Worm (Caenorhabditis elegans) whole organism, L1 larva: ENCODE measurements around the gene F54F7.2.

Experiments used
- C04F5.9 ChIP-seq: sonication (generic microtip); optimal IDR thresholded peaks from 2 replicates; lab custom pipeline; 2016; ENCODE audit warnings: missing genetic modification characterization, missing compliant biosample characterization
- efl-1 ChIP-seq, 4 experiments: fragments of 150-350 bp; optimal IDR thresholded peaks in 3 of 4; peaks in 1 of 4; 1 replicate in 1 of 4; 2 replicates in 3 of 4; lab custom pipeline; 2014; ENCODE audit warnings: missing biosample characterization in 2 of 4, missing genetic modification characterization in 2 of 4, missing genetic modification reagents in 2 of 4
- egl-13 ChIP-seq: sonication (generic microtip); optimal IDR thresholded peaks from 2 replicates; lab custom pipeline; 2016; ENCODE audit warnings: missing genotype, missing genetic modification reagents, missing genetic modification characterization, missing compliant biosample characterization
- ets-5 ChIP-seq: fragments of 200-800 bp; sonication (Bioruptor generic); IDR thresholded peaks from 2 replicates; pipeline ENCODE4 v1.3.6; 2022; ENCODE audit warnings: missing genetic modification characterization, missing compliant biosample characterization
- fos-1 ChIP-seq: fragments of 150-350 bp; optimal IDR thresholded peaks from 2 replicates; lab custom pipeline; 2014; ENCODE audit warnings: missing biosample characterization, missing genetic modification characterization
- grh-1 ChIP-seq: fragments of 200-800 bp; sonication (Bioruptor generic); IDR thresholded peaks from 2 replicates; pipeline ENCODE4 v1.3.6; 2022; ENCODE audit warnings: missing genetic modification reagents, missing genetic modification characterization, missing compliant biosample characterization
- lin-13 ChIP-seq: fragments of 150-350 bp; optimal IDR thresholded peaks from 2 replicates; lab custom pipeline; 2014; ENCODE audit warnings: missing biosample characterization, missing genetic modification reagents, missing genetic modification characterization
- nhr-77 ChIP-seq: fragments of 150-350 bp; optimal IDR thresholded peaks from 2 replicates; lab custom pipeline; 2014; ENCODE audit warnings: missing biosample characterization, missing genetic modification characterization
- snpc-4 ChIP-seq: fragments of 150-350 bp; optimal IDR thresholded peaks from 2 replicates; lab custom pipeline; 2014; ENCODE audit warnings: missing biosample characterization, missing genetic modification characterization
- sox-4 ChIP-seq: sonication (generic microtip); optimal IDR thresholded peaks from 2 replicates; lab custom pipeline; 2016; ENCODE audit warnings: missing genetic modification characterization, missing compliant biosample characterization
- swsn-7 ChIP-seq: sonication (generic microtip); optimal IDR thresholded peaks from 2 replicates; lab custom pipeline; 2016; ENCODE audit warnings: missing genetic modification characterization, missing compliant biosample characterization
- unc-130 ChIP-seq: fragments of 150-350 bp; optimal IDR thresholded peaks from 2 replicates; lab custom pipeline; 2017; ENCODE audit warnings: missing biosample characterization, missing genetic modification characterization, inconsistent platforms
- unc-62 ChIP-seq: fragments of 150-350 bp; optimal IDR thresholded peaks from 2 replicates; lab custom pipeline; 2014; ENCODE audit warnings: missing biosample characterization, missing genetic modification reagents, missing genetic modification characterization
- ztf-4 ChIP-seq: fragments of 150-350 bp; optimal IDR thresholded peaks from 2 replicates; lab custom pipeline; 2014; ENCODE audit warnings: missing biosample characterization, missing genetic modification characterization

Gene F54F7.2

ce11 chrX:11885577-11885976 is 42.1 kb downstream of the F54F7.2 start, which contains the start of gene Y62H9A.7:
Gene Y62H9A.7 (minus strand): TSS chrX:11885677.
- no peak for TF ChIP-seq C04F5.9 (tag; lab: Kevin White, UChicago)
- TF ChIP-seq egl-13 (tag; lab: Kevin White, UChicago), result no peak
- TF ChIP-seq unc-62 (GFP tag; lab: Kevin White, UChicago), result no peak
- no peak for TF ChIP-seq snpc-4 (tag; lab: Kevin White, UChicago)
- no peak for TF ChIP-seq efl-1 (optimal IDR thresholded peaks at IDR 0.05; lab: Kevin White, UChicago)
- TF ChIP-seq efl-1 (GFP tag; optimal IDR thresholded peaks at IDR 0.05 in 1 of 2; lab: Kevin White, UChicago), result no peak
- no peak for TF ChIP-seq grh-1

- no peak for TF ChIP-seq ets-5 (GFP tag; lab: Robert Waterston, UW)
- TF ChIP-seq sox-4 (tag; lab: Kevin White, UChicago), result no peak
- no peak for TF ChIP-seq lin-13 (GFP tag; lab: Kevin White, UChicago)
- no peak for TF ChIP-seq ztf-4 (tag; lab: Kevin White, UChicago)
- TF ChIP-seq fos-1 (tag; lab: Kevin White, UChicago), result no peak
- no peak for TF ChIP-seq nhr-77
- no peak for TF ChIP-seq swsn-7
- TF ChIP-seq unc-130, result no peak
- TF ChIP-seq, all 84 proteins: peak for 0
Observed at ce11 chrX:11892328-11892727, 48.9 kb downstream of the F54F7.2 start, which contains the start of gene Y62H9A.8. Gene Y62H9A.8 (minus strand): TSS chrX:11892428.
